Worm (Caenorhabditis elegans) whole organism, L3 larva: ENCODE data around the gene ceh-76.

Experiments
- R02D3.7 ChIP-seq: fragments of 150-350 bp; optimal IDR thresholded peaks from 2 replicates; lab custom pipeline; 2014; ENCODE audit warnings: missing biosample characterization, missing genetic modification characterization
- ZK546.5 ChIP-seq: sonication (generic microtip); optimal IDR thresholded peaks from 2 replicates; lab custom pipeline; 2017; ENCODE audit warnings: missing biosample characterization, missing genetic modification characterization
- aly-2 ChIP-seq: fragments of 150-350 bp; optimal IDR thresholded peaks from 2 replicates; lab custom pipeline; 2014; ENCODE audit warnings: missing biosample characterization, missing genetic modification characterization
- ama-1 ChIP-seq: fragments of 150-350 bp; optimal IDR thresholded peaks from 2 replicates; lab custom pipeline; 2018
- ceh-16 ChIP-seq: sonication (generic microtip); optimal IDR thresholded peaks from 2 replicates; lab custom pipeline; 2017; ENCODE audit warnings: missing biosample characterization, missing genetic modification characterization
- ceh-28 ChIP-seq: fragments of 150-350 bp; optimal IDR thresholded peaks from 2 replicates; lab custom pipeline; 2014; ENCODE audit warnings: missing biosample characterization, missing genetic modification reagents, missing genetic modification characterization
- ceh-82 ChIP-seq: fragments of 150-350 bp; optimal IDR thresholded peaks from 2 replicates; lab custom pipeline; 2014; ENCODE audit warnings: missing biosample characterization, missing genetic modification characterization
- ceh-9 ChIP-seq: sonication (generic microtip); optimal IDR thresholded peaks from 2 replicates; lab custom pipeline; 2018; ENCODE audit warnings: missing biosample characterization, missing genetic modification characterization
- daf-12 ChIP-seq: fragments of 150-350 bp; optimal IDR thresholded peaks from 2 replicates; lab custom pipeline; 2014; ENCODE audit warnings: missing biosample characterization, missing genetic modification reagents, missing genetic modification characterization
- egl-27 ChIP-seq: sonication (generic microtip); optimal IDR thresholded peaks from 4 replicates; lab custom pipeline; 2017; ENCODE audit warnings: missing biosample characterization, missing genetic modification reagents, missing genetic modification characterization
- elt-1 ChIP-seq: fragments of 150-350 bp; optimal IDR thresholded peaks from 2 replicates; lab custom pipeline; 2014; ENCODE audit warnings: missing biosample characterization, missing genetic modification characterization
- elt-2 ChIP-seq: sonication (generic microtip); optimal IDR thresholded peaks from 2 replicates; lab custom pipeline; 2016; ENCODE audit warnings: missing genetic modification reagents, mild to moderate bottlenecking, missing genetic modification characterization, missing compliant biosample characterization
- elt-3 ChIP-seq, 3 experiments: fragments of 150-350 bp in 1 of 3; sonication (generic microtip) in 2 of 3; optimal IDR thresholded peaks; 2 replicates in 2 of 3; 4 replicates in 1 of 3; lab custom pipeline; 2014 to 2017; ENCODE audit warnings: missing biosample characterization in 3 of 3, missing genetic modification characterization in 3 of 3
- eor-1 ChIP-seq, 2 experiments: fragments of 150-350 bp; optimal IDR thresholded peaks; 2 replicates each; lab custom pipeline; 2014 to 2018; ENCODE audit warnings: missing biosample characterization in 2 of 2, missing genetic modification characterization in 2 of 2
- fkh-10 ChIP-seq: sonication (generic microtip); optimal IDR thresholded peaks from 2 replicates; lab custom pipeline; 2017; ENCODE audit warnings: missing biosample characterization, missing genetic modification reagents, missing genetic modification characterization
- fkh-2 ChIP-seq: fragments of 150-350 bp; optimal IDR thresholded peaks from 2 replicates; lab custom pipeline; 2014; ENCODE audit warnings: missing biosample characterization, missing genetic modification reagents, missing genetic modification characterization
- hmg-11 ChIP-seq: sonication (generic microtip); optimal IDR thresholded peaks from 2 replicates; lab custom pipeline; 2016; ENCODE audit warnings: missing genetic modification characterization, missing compliant biosample characterization
- jun-1 ChIP-seq: fragments of 150-350 bp; optimal IDR thresholded peaks from 2 replicates; lab custom pipeline; 2014; ENCODE audit warnings: missing biosample characterization, missing genetic modification reagents, missing genetic modification characterization
- lin-39 ChIP-seq: fragments of 150-350 bp; optimal IDR thresholded peaks from 2 replicates; lab custom pipeline; 2018; ENCODE audit warnings: missing biosample characterization, missing genetic modification reagents, missing genetic modification characterization
- mdl-1 ChIP-seq: fragments of 150-350 bp; optimal IDR thresholded peaks from 2 replicates; lab custom pipeline; 2014; ENCODE audit warnings: missing biosample characterization, missing genetic modification characterization
- nfya-1 ChIP-seq: sonication (generic microtip); optimal IDR thresholded peaks from 2 replicates; lab custom pipeline; 2017; ENCODE audit warnings: missing genetic modification characterization, mild to moderate bottlenecking, missing compliant biosample characterization, antibody characterized with exemption, moderate library complexity; ENCODE audit not compliant: insufficient read depth
- nhr-11 ChIP-seq: fragments of 150-350 bp; optimal IDR thresholded peaks from 2 replicates; lab custom pipeline; 2014; ENCODE audit warnings: missing biosample characterization, missing genetic modification characterization
- nhr-12 ChIP-seq: fragments of 150-350 bp; optimal IDR thresholded peaks from 2 replicates; lab custom pipeline; 2014; ENCODE audit warnings: missing biosample characterization, missing genetic modification characterization
- nhr-23 ChIP-seq: fragments of 150-350 bp; optimal IDR thresholded peaks from 2 replicates; lab custom pipeline; 2014; ENCODE audit warnings: missing biosample characterization, missing genetic modification reagents, missing genetic modification characterization
- nhr-25 ChIP-seq: sonication (generic microtip); optimal IDR thresholded peaks from 2 replicates; lab custom pipeline; 2017; ENCODE audit warnings: missing biosample characterization, missing genetic modification characterization
- nhr-28 ChIP-seq: fragments of 150-350 bp; optimal IDR thresholded peaks from 2 replicates; lab custom pipeline; 2014; ENCODE audit warnings: missing biosample characterization, missing genetic modification characterization
- nhr-43 ChIP-seq: sonication (generic microtip); optimal IDR thresholded peaks from 2 replicates; lab custom pipeline; 2016; ENCODE audit warnings: mild to moderate bottlenecking, missing genetic modification characterization, missing compliant biosample characterization; ENCODE audit not compliant: poor library complexity, severe bottlenecking
- nhr-67 ChIP-seq: fragments of 150-350 bp; optimal IDR thresholded peaks from 2 replicates; lab custom pipeline; 2014; ENCODE audit warnings: missing biosample characterization, missing genetic modification characterization
- nhr-76 ChIP-seq: fragments of 150-350 bp; sonication (generic microtip); optimal IDR thresholded peaks from 5 replicates; lab custom pipeline; 2014; ENCODE audit warnings: missing biosample characterization, missing genetic modification characterization
- nhr-77 ChIP-seq: fragments of 150-350 bp; optimal IDR thresholded peaks from 2 replicates; lab custom pipeline; 2014; ENCODE audit warnings: missing biosample characterization, missing genetic modification characterization
- pha-4 ChIP-seq: fragments of 150-350 bp; optimal IDR thresholded peaks from 2 replicates; lab custom pipeline; 2014; ENCODE audit warnings: missing biosample characterization, missing genetic modification reagents, missing genetic modification characterization
- pqm-1 ChIP-seq: fragments of 150-350 bp; optimal IDR thresholded peaks from 2 replicates; lab custom pipeline; 2017; ENCODE audit warnings: missing biosample characterization, missing genetic modification characterization, inconsistent platforms
- sea-2 ChIP-seq: fragments of 150-350 bp; sonication (generic microtip); optimal IDR thresholded peaks from 4 replicates; lab custom pipeline; 2014; ENCODE audit warnings: missing biosample characterization, missing genetic modification reagents, missing genetic modification characterization
- tbx-2 ChIP-seq: sonication (generic microtip); optimal IDR thresholded peaks from 2 replicates; lab custom pipeline; 2016; ENCODE audit warnings: mild to moderate bottlenecking, missing genetic modification characterization, missing compliant biosample characterization
- unc-39 ChIP-seq: sonication (generic microtip); optimal IDR thresholded peaks from 4 replicates; lab custom pipeline; 2017; ENCODE audit warnings: missing biosample characterization, missing genetic modification characterization
- unc-62 ChIP-seq: fragments of 150-350 bp; sonication (generic microtip); optimal IDR thresholded peaks from 4 replicates; lab custom pipeline; 2014; ENCODE audit warnings: missing biosample characterization, missing genetic modification reagents, missing genetic modification characterization
- zag-1 ChIP-seq: fragments of 150-350 bp; optimal IDR thresholded peaks from 2 replicates; lab custom pipeline; 2014; ENCODE audit warnings: missing biosample characterization, missing genetic modification characterization
- ztf-11 ChIP-seq: fragments of 150-350 bp; optimal IDR thresholded peaks from 2 replicates; lab custom pipeline; 2014; ENCODE audit warnings: missing biosample characterization, missing genetic modification characterization
- ztf-4 ChIP-seq: fragments of 150-350 bp; optimal IDR thresholded peaks from 2 replicates; lab custom pipeline; 2014; ENCODE audit warnings: missing biosample characterization, missing genetic modification characterization

ceh-76 gene

DNA sequence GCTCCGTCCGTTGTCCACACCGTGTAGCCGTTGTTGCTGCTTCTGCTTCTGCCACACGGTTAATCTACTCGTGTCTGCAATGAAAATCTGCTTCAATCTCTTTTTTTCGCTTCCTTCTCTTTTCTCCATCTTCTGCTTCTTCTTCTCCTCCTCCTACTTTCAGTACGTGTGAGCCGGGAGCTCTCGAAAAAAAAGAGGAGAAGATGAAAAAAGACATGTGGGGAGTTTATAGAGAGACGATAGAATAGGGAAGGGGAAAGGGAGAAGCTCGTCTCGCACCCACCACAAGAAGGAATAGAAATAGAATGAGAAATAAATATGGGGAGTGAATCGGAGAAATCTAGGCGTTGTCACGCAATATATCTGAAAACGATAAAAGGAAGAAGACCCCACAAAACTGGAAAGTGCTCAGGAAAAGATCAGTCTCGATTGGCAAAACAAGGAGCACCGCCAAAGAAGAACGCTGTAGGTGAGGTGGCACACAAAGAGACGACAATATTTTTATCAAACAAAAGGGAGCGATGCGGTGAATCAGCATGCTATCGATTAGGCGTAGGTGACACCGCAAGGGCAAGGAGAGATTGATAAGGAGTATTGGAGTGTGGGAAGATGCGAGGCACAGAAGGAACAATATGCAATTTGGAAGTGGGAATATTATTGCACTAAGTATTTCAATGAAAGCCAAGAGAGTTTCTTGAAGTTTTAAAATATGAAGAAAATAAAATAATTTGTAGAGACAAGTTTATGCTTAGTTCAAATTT, 16.6 kb downstream of the ceh-76 start, which contains the start of gene let-413:
Gene let-413, minus strand, starts transcription at position 76 of the 761 bp plus-strand sequence.
- peak; percentile 62 for TF ChIP-seq elt-2
- TF ChIP-seq pqm-1 (tag; lab: Kevin White, UChicago) = peak; percentile 67
- TF ChIP-seq pha-4 (tag; lab: Kevin White, UChicago) = peak; percentile 47
- no peak for TF ChIP-seq nhr-11
- peak; percentile 25 for TF ChIP-seq nfya-1 (tag; lab: Kevin White, UChicago)
- TF ChIP-seq, all 47 proteins: peak for 4

- TF ChIP-seq elt-2 = no peak
These were observed 23.1 kb downstream of the ceh-76 start for ce11 chrV:7971376-7971775.

- TF ChIP-seq nhr-11 (no peak), ceh-82 (tag; lab: Kevin White, UChicago) (no peak), unc-62 (GFP tag; lab: Kevin White, UChicago) (no peak), nhr-76 (tag; lab: Kevin White, UChicago) (no peak), hmg-11 (no peak), nhr-67 (no peak), mdl-1 (no peak), fkh-2 (no peak), nhr-43 (tag; lab: Kevin White, UChicago) (no peak), ztf-11 (tag; lab: Kevin White, UChicago) (no peak), elt-2 (no peak), R02D3.7 (tag; lab: Kevin White, UChicago) (no peak), unc-39 (no peak), ceh-28 (tag; lab: Kevin White, UChicago) (no peak), jun-1 (tag; lab: Kevin White, UChicago) (no peak), fkh-10 (GFP tag; lab: Kevin White, UChicago) (no peak), ZK546.5 (tag; lab: Kevin White, UChicago) (no peak), elt-3 (tag; optimal IDR thresholded peaks at IDR 0.05; lab: Kevin White, UChicago) (no peak)
- TF ChIP-seq, all 47 proteins: peak for 0
These were observed 24.0 kb downstream of the ceh-76 start for ce11 chrV:7970519-7970918.

- TF ChIP-seq nhr-76 (tag; lab: Kevin White, UChicago) (no peak), nfya-1 (tag; lab: Kevin White, UChicago) (no peak), ceh-16 (tag; lab: Kevin White, UChicago) (no peak), ceh-28 (tag; lab: Kevin White, UChicago) (peak; percentile 13), ceh-82 (tag; lab: Kevin White, UChicago) (no peak), nhr-11 (no peak)
These were observed 25.4 kb downstream of the ceh-76 start, which contains the start of gene che-7 for ce11 chrV:7969107-7969506. Gene che-7, minus strand, starts transcription at chrV:7969207.

- TF ChIP-seq nhr-25 (no peak), nhr-43 (tag; lab: Kevin White, UChicago) (no peak), egl-27 (tag; lab: Kevin White, UChicago) (no peak), nhr-23 (no peak), R02D3.7 (tag; lab: Kevin White, UChicago) (no peak), nfya-1 (tag; lab: Kevin White, UChicago) (no peak), pha-4 (tag; lab: Kevin White, UChicago) (no peak), daf-12 (no peak), ama-1 (lab: Kevin White, UChicago) (no peak), hmg-11 (no peak), nhr-77 (no peak), tbx-2 (tag; lab: Kevin White, UChicago) (no peak)
- TF ChIP-seq, all 47 proteins: peak for 0
These were observed 30.0 kb downstream of the ceh-76 start for ce11 chrV:7964429-7964828.

DNA sequence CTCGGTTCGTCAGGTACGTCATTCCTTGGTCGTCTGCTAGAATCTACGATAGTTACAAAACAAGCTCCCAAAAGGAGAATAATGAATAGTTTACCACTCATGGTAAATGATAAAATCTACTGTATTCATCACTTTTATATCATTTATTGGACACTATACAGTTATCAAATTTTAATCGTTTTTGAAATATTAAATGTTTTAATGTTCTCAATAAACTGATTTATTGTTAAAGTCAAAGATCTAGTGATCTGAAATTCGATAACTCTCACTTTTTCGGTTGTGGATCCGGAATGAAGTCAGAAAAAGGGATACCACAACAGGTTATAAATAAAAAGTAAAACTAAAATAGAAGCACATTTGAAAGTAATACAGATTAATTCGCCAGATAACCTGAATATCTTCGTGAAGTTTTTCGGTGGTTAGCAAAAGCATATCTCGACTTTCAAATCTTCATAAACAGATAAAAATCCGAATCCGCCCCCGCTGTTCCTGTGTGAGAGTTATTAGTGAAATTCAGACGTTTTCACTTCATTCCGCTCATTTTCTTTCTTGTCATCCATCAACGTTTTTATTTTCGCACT, 35.6 kb downstream of the ceh-76 start, which contains the start of the genes clec-217 and F26D11.2:
Gene clec-217, minus strand, starts transcription at position 101 of the 581 bp plus-strand sequence.
Gene F26D11.2, plus strand, starts transcription at position 531 of the 581 bp plus-strand sequence.
- TF ChIP-seq eor-1 (tag; optimal IDR thresholded peaks at IDR 0.05; lab: Kevin White, UChicago) (no peak), ceh-82 (tag; lab: Kevin White, UChicago) (no peak), fkh-2 (no peak), sea-2 (GFP tag; lab: Kevin White, UChicago) (no peak), nhr-11 (no peak), daf-12 (no peak), nfya-1 (tag; lab: Kevin White, UChicago) (no peak), ceh-9 (tag; lab: Kevin White, UChicago) (no peak), lin-39 (tag; lab: Kevin White, UChicago) (no peak), ztf-4 (tag; lab: Kevin White, UChicago) (no peak), nhr-28 (tag; lab: Kevin White, UChicago) (no peak), nhr-67 (no peak), fkh-10 (GFP tag; lab: Kevin White, UChicago) (no peak), elt-1 (no peak), nhr-25 (no peak), aly-2 (tag; lab: Kevin White, UChicago) (no peak), zag-1 (tag; lab: Kevin White, UChicago) (no peak), ZK546.5 (tag; lab: Kevin White, UChicago) (no peak), nhr-12 (tag; lab: Kevin White, UChicago) (no peak)
